Worm (Caenorhabditis elegans) whole organism, young adult: ENCODE data around the gene ZK792.5.

Experiments
- B0019.2 ChIP-seq: fragments of 200-800 bp; sonication (Bioruptor generic); conservative IDR thresholded peaks from 2 replicates; pipeline ENCODE4 v1.3.6; 2022; ENCODE audit warnings: missing genetic modification reagents, missing genetic modification characterization, missing compliant biosample characterization
- B0336.3 ChIP-seq: fragments of 200-800 bp; sonication (Bioruptor generic); IDR thresholded peaks from 2 replicates; pipeline ENCODE4 v1.3.6; 2022; ENCODE audit warnings: missing genetic modification characterization, missing compliant biosample characterization
- F37B4.10 ChIP-seq: fragments of 200-800 bp; sonication (Bioruptor generic); IDR thresholded peaks from 2 replicates; pipeline ENCODE4 v1.3.6; 2022; ENCODE audit warnings: missing genetic modification characterization, missing compliant biosample characterization
- K12H6.12 ChIP-seq: fragments of 200-800 bp; sonication (Bioruptor generic); optimal IDR thresholded peaks from 2 replicates; lab custom pipeline; 2018; ENCODE audit warnings: mild to moderate bottlenecking, missing genetic modification characterization, missing compliant biosample characterization
- Y53G8AR.9 ChIP-seq: fragments of 200-800 bp; sonication (Bioruptor generic); conservative IDR thresholded peaks from 2 replicates; pipeline ENCODE4 v1.3.6; 2022; ENCODE audit warnings: missing genetic modification reagents, missing genetic modification characterization, missing compliant biosample characterization
- Y56A3A.18 ChIP-seq: fragments of 200-800 bp; sonication (Bioruptor generic); IDR thresholded peaks from 2 replicates; pipeline ENCODE4 v1.3.6; 2022; ENCODE audit warnings: missing genetic modification reagents, missing genetic modification characterization, missing compliant biosample characterization
- akir-1 ChIP-seq: fragments of 200-800 bp; sonication (Bioruptor generic); optimal IDR thresholded peaks from 2 replicates; lab custom pipeline; 2018; ENCODE audit warnings: mild to moderate bottlenecking, missing genetic modification characterization, moderate library complexity, missing compliant biosample characterization
- atf-7 ChIP-seq: sonication (generic microtip); optimal IDR thresholded peaks from 2 replicates; lab custom pipeline; 2017; ENCODE audit warnings: mild to moderate bottlenecking, missing genetic modification characterization, missing compliant biosample characterization
- attf-6 ChIP-seq: fragments of 200-800 bp; sonication (Bioruptor generic); IDR thresholded peaks from 2 replicates; pipeline ENCODE4 v1.3.6; 2022; ENCODE audit warnings: missing genetic modification reagents, missing genetic modification characterization, missing compliant biosample characterization
- cebp-2 ChIP-seq: fragments of 200-800 bp; sonication (Bioruptor generic); IDR thresholded peaks from 2 replicates; pipeline ENCODE4 v1.3.6; 2022; ENCODE audit warnings: missing genetic modification characterization, missing compliant biosample characterization
- ceh-100 ChIP-seq: fragments of 200-800 bp; sonication (Bioruptor generic); IDR thresholded peaks from 2 replicates; pipeline ENCODE4 v1.3.6; 2022; ENCODE audit warnings: missing genetic modification reagents, missing genetic modification characterization, missing compliant biosample characterization
- ceh-27 ChIP-seq: fragments of 200-800 bp; sonication (Bioruptor generic); optimal IDR thresholded peaks from 2 replicates; lab custom pipeline; 2018; ENCODE audit warnings: mild to moderate bottlenecking, missing genetic modification characterization, moderate library complexity, missing compliant biosample characterization
- ceh-79 ChIP-seq: sonication (generic microtip); optimal IDR thresholded peaks from 2 replicates; lab custom pipeline; 2017; ENCODE audit warnings: mild to moderate bottlenecking, missing genetic modification characterization, missing compliant biosample characterization
- ceh-91 ChIP-seq: fragments of 200-800 bp; sonication (Bioruptor generic); IDR thresholded peaks from 2 replicates; pipeline ENCODE4 v1.3.6; 2022; ENCODE audit warnings: missing genetic modification reagents, missing genetic modification characterization, missing compliant biosample characterization
- chd-7 ChIP-seq: sonication (generic microtip); optimal IDR thresholded peaks from 2 replicates; lab custom pipeline; 2016; ENCODE audit warnings: mild to moderate bottlenecking, missing genetic modification characterization, moderate library complexity, missing compliant biosample characterization
- dpl-1 ChIP-seq: fragments of 150-350 bp; optimal IDR thresholded peaks from 2 replicates; lab custom pipeline; 2014; ENCODE audit warnings: missing biosample characterization, missing genetic modification reagents, missing genetic modification characterization
- efl-1 ChIP-seq: fragments of 150-350 bp; optimal IDR thresholded peaks from 2 replicates; lab custom pipeline; 2014; ENCODE audit warnings: missing biosample characterization, missing genetic modification reagents, missing genetic modification characterization
- egl-18 ChIP-seq: fragments of 200-800 bp; sonication (Bioruptor generic); IDR thresholded peaks from 2 replicates; pipeline ENCODE4 v1.3.6; 2022; ENCODE audit warnings: missing genetic modification reagents, missing genetic modification characterization, missing compliant biosample characterization
- ekl-4 ChIP-seq: fragments of 200-800 bp; sonication (Bioruptor generic); IDR thresholded peaks from 2 replicates; pipeline ENCODE4 v1.3.6; 2022; ENCODE audit warnings: missing genetic modification reagents, missing genetic modification characterization, missing compliant biosample characterization
- gei-17 ChIP-seq: fragments of 200-800 bp; sonication (Bioruptor generic); optimal IDR thresholded peaks from 2 replicates; lab custom pipeline; 2018; ENCODE audit warnings: mild to moderate bottlenecking, missing genetic modification characterization, missing compliant biosample characterization
- him-1 ChIP-seq: sonication (generic microtip); optimal IDR thresholded peaks from 2 replicates; lab custom pipeline; 2016; ENCODE audit warnings: missing genotype, missing genetic modification reagents, missing genetic modification characterization, missing compliant biosample characterization
- hmg-1.2 ChIP-seq: fragments of 200-800 bp; sonication (Bioruptor generic); IDR thresholded peaks from 2 replicates; pipeline ENCODE4 v1.3.6; 2022; ENCODE audit warnings: missing genetic modification reagents, missing genetic modification characterization, missing compliant biosample characterization
- lag-1 ChIP-seq: fragments of 200-800 bp; sonication (Bioruptor generic); IDR thresholded peaks from 2 replicates; pipeline ENCODE4 v1.3.6; 2022; ENCODE audit warnings: missing genetic modification reagents, missing genetic modification characterization, missing compliant biosample characterization
- lin-40 ChIP-seq: sonication (generic microtip); optimal IDR thresholded peaks from 2 replicates; lab custom pipeline; 2016; ENCODE audit warnings: missing genetic modification characterization, mild to moderate bottlenecking, missing compliant biosample characterization, missing genotype, missing genetic modification reagents
- lir-1 ChIP-seq: fragments of 200-800 bp; sonication (Bioruptor generic); conservative IDR thresholded peaks from 2 replicates; pipeline ENCODE4 v1.3.6; 2022; ENCODE audit warnings: missing genetic modification reagents, missing genetic modification characterization, missing compliant biosample characterization
- lsy-27 ChIP-seq: sonication (generic microtip); optimal IDR thresholded peaks from 2 replicates; lab custom pipeline; 2017; ENCODE audit warnings: missing genetic modification characterization, mild to moderate bottlenecking, missing compliant biosample characterization, antibody characterized with exemption, missing genotype, borderline replicate concordance; ENCODE audit not compliant: insufficient read depth
- madf-8 ChIP-seq: fragments of 200-800 bp; sonication (Bioruptor generic); conservative IDR thresholded peaks from 2 replicates; pipeline ENCODE4 v1.3.6; 2022; ENCODE audit warnings: missing genetic modification reagents, missing genetic modification characterization, missing compliant biosample characterization
- nfya-1 ChIP-seq: sonication (generic microtip); optimal IDR thresholded peaks from 2 replicates; lab custom pipeline; 2017; ENCODE audit warnings: antibody characterized with exemption, missing compliant biosample characterization, missing genetic modification characterization, borderline replicate concordance; ENCODE audit not compliant: insufficient read depth
- nfyb-1 ChIP-seq: fragments of 200-800 bp; sonication (Bioruptor generic); IDR thresholded peaks from 2 replicates; pipeline ENCODE4 v1.3.6; 2022; ENCODE audit warnings: missing genetic modification reagents, missing genetic modification characterization, missing compliant biosample characterization
- nhr-27 ChIP-seq: fragments of 200-800 bp; sonication (Bioruptor generic); optimal IDR thresholded peaks from 2 replicates; lab custom pipeline; 2018; ENCODE audit warnings: mild to moderate bottlenecking, missing genetic modification characterization, moderate library complexity, missing compliant biosample characterization
- nhr-90 ChIP-seq: sonication (generic microtip); optimal IDR thresholded peaks from 2 replicates; lab custom pipeline; 2016; ENCODE audit warnings: missing genotype, mild to moderate bottlenecking, missing genetic modification characterization, missing compliant biosample characterization
- rec-8 ChIP-seq, 2 experiments: sonication (generic microtip); optimal IDR thresholded peaks; 2 replicates each; lab custom pipeline; 2016; ENCODE audit warnings: mild to moderate bottlenecking in 2 of 2, missing genetic modification characterization in 2 of 2, missing genetic modification reagents in 2 of 2, missing genotype in 2 of 2, missing biosample characterization in 1 of 2, missing compliant biosample characterization in 1 of 2, moderate library complexity in 1 of 2
- repo-1 ChIP-seq: sonication (generic microtip); optimal IDR thresholded peaks from 2 replicates; lab custom pipeline; 2017; ENCODE audit warnings: mild to moderate bottlenecking, missing genetic modification characterization, missing compliant biosample characterization
- rpc-1 ChIP-seq, 2 experiments: fragments of 150-350 bp in 1 of 2; sonication (generic microtip) in 1 of 2; optimal IDR thresholded peaks; 2 replicates each; lab custom pipeline; 2014 to 2018; ENCODE audit warnings: missing biosample characterization in 1 of 2, missing genetic modification characterization in 1 of 2, missing genetic modification reagents in 1 of 2, missing genotype in 1 of 2
- sea-2 ChIP-seq: fragments of 200-800 bp; sonication (Bioruptor generic); IDR thresholded peaks from 2 replicates; pipeline ENCODE4 v1.3.6; 2022; ENCODE audit warnings: missing genetic modification characterization, missing compliant biosample characterization
- snpc-1.3 ChIP-seq: sonication (generic microtip); optimal IDR thresholded peaks from 2 replicates; lab custom pipeline; 2017; ENCODE audit warnings: missing genetic modification characterization, mild to moderate bottlenecking, missing compliant biosample characterization, antibody characterized with exemption, moderate library complexity, missing genotype, missing genetic modification reagents; ENCODE audit not compliant: insufficient read depth
- somi-1 ChIP-seq: fragments of 200-800 bp; sonication (Bioruptor generic); optimal IDR thresholded peaks from 2 replicates; lab custom pipeline; 2018; ENCODE audit warnings: mild to moderate bottlenecking, missing genetic modification characterization, missing compliant biosample characterization
- sptf-2 ChIP-seq: fragments of 200-800 bp; sonication (Bioruptor generic); optimal IDR thresholded peaks from 2 replicates; lab custom pipeline; 2018; ENCODE audit warnings: mild to moderate bottlenecking, missing genetic modification characterization, missing compliant biosample characterization
- tbp1 ChIP-seq: fragments of 200-800 bp; sonication (Bioruptor generic); optimal IDR thresholded peaks from 2 replicates; lab custom pipeline; 2018; ENCODE audit warnings: mild to moderate bottlenecking, missing genetic modification characterization, missing compliant biosample characterization
- unc-130 ChIP-seq: sonication (generic microtip); optimal IDR thresholded peaks from 2 replicates; lab custom pipeline; 2016; ENCODE audit warnings: missing genetic modification reagents, missing genetic modification characterization, missing compliant biosample characterization
- unc-62 ChIP-seq: fragments of 150-350 bp; optimal IDR thresholded peaks from 2 replicates; lab custom pipeline; 2014; ENCODE audit warnings: missing biosample characterization, missing genetic modification reagents, missing genetic modification characterization
- ztf-25 ChIP-seq: fragments of 200-800 bp; sonication (Bioruptor generic); IDR thresholded peaks from 2 replicates; pipeline ENCODE4 v1.3.6; 2022; ENCODE audit warnings: missing genetic modification reagents, missing genetic modification characterization, missing compliant biosample characterization
- ztf-26 ChIP-seq: sonication (generic microtip); optimal IDR thresholded peaks from 2 replicates; lab custom pipeline; 2017; ENCODE audit warnings: missing genetic modification characterization, missing compliant biosample characterization
- ztf-3 ChIP-seq: fragments of 200-800 bp; sonication (Bioruptor generic); optimal IDR thresholded peaks from 2 replicates; lab custom pipeline; 2018; ENCODE audit warnings: mild to moderate bottlenecking, missing genetic modification characterization, missing compliant biosample characterization

The ZK792.5 gene

DNA sequence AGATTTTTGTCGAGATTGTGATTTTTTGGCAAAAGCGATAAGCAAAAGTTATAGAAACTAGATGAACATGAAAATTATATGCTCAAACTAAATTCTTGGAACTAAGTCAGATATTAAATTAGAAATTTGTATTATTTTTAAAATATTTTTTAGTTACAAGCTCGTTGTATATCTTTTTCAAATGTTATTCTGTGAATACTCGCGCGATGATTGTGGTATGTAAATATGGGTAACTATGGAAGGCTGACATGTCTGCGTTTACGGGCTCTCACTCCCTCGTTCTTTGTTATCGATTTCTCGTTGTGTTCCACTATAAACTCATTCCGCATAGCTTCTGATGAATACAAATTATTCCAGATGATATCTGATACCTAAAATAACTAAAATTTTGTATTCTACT is 6.2 kb upstream of the ZK792.5 start, which contains the start of gene ZK792.7:
ZK792.7 (plus strand) TSS at position 301 of the 400 bp plus-strand sequence.
- TF ChIP-seq gei-17 (no peak), lag-1 (GFP tag; lab: Robert Waterston, UW) (no peak), snpc-1.3 (no peak), attf-6 (no peak), ceh-27 (GFP tag; lab: Kevin White, UChicago) (no peak), ztf-25 (GFP tag; lab: Robert Waterston, UW) (no peak), egl-18 (GFP tag; lab: Robert Waterston, UW) (no peak), lir-1 (GFP tag; lab: Robert Waterston, UW) (no peak), dpl-1 (GFP tag; lab: Kevin White, UChicago) (no peak), unc-130 (GFP tag; lab: Kevin White, UChicago) (no peak), sptf-2 (GFP tag; lab: Kevin White, UChicago) (no peak), nfya-1 (tag; lab: Kevin White, UChicago) (no peak), Y56A3A.18 (GFP tag; lab: Robert Waterston, UW) (no peak), madf-8 (GFP tag; lab: Robert Waterston, UW) (no peak), ceh-100 (no peak), sea-2 (GFP tag; lab: Robert Waterston, UW) (no peak)

DNA sequence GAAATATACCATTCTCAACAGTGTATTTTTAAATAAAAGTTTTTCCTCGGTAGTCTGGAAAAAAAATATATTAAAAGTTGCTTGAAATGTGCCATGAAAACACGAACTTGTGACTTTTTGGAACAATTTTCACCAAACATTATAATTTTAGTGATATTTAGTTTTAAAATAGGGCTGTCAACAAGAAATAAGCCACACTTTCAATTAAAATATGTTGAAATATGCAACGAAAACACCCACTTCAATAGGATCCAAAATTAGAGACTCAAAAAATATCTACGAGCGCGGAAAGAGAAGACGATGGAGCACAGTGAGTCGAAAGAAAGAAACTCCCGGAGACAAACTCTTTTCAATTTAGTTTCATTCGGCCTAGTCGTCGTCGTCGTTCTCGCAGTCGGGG is 5.6 kb upstream of the ZK792.5 start, which contains the start of gene ZK792.12:
ZK792.12 (plus strand) TSS at position 301 of the 400 bp plus-strand sequence.
- no peak for TF ChIP-seq rec-8 (tag; optimal IDR thresholded peaks at IDR 0.05; lab: Kevin White, UChicago)
- TF ChIP-seq B0019.2 (GFP tag; lab: Robert Waterston, UW), result no peak
- no peak for TF ChIP-seq ceh-79 (tag; lab: Kevin White, UChicago)

DNA sequence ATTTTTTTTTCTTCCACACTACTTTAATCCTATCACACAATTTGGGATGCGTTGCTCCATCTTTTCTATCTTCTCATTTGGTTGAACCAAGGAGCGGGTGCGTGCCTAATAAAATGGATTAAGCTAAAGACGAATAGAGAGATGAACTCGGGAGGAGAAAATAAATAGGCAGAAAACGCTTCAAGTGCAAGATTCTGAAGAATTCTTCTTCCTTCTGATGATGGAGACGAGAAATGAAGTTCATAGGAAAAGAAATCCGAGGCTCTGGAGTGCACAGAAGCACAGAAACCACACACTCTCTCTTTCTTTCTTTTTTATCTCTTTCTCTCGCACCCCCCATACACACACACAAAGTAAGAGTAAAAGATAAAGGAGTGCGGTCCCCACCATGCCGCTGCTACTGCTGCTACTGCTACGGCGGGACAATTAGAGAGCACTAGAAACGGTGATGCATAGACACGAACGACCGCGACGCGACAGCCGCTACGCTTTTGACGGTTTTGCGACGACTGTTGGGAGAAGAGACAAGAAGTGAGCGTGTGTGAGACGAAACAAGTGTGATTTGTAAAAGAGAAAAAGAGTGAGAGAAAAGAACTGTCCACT is 4.3 kb upstream of the ZK792.5 start:
- peak; percentile 58 for TF ChIP-seq lin-40 (tag; lab: Kevin White, UChicago)
- TF ChIP-seq cebp-2, result no peak
- no peak for TF ChIP-seq him-1 (tag; lab: Kevin White, UChicago)
- peak; percentile 90 for TF ChIP-seq hmg-1.2 (GFP tag; lab: Robert Waterston, UW)
- no peak for TF ChIP-seq F37B4.10 (GFP tag; lab: Robert Waterston, UW)
- TF ChIP-seq lsy-27 (tag; lab: Kevin White, UChicago), result no peak
- no peak for TF ChIP-seq rpc-1 (optimal IDR thresholded peaks at IDR 0.05; lab: Kevin White, UChicago)
- no peak for TF ChIP-seq rpc-1 (tag; optimal IDR thresholded peaks at IDR 0.05; lab: Kevin White, UChicago)
- peak; percentile 55 for TF ChIP-seq ztf-26
- TF ChIP-seq nhr-27 (tag; lab: Kevin White, UChicago), result no peak
- TF ChIP-seq K12H6.12 (tag; lab: Kevin White, UChicago), result peak; percentile 66
- TF ChIP-seq atf-7 (tag; lab: Kevin White, UChicago), result peak; percentile 48
- peak; percentile 28 for TF ChIP-seq repo-1
- peak; percentile 50 for TF ChIP-seq tbp1
- TF ChIP-seq ceh-91, result no peak
- TF ChIP-seq nfyb-1 (GFP tag; lab: Robert Waterston, UW), result peak; percentile 49; the same call in 1 of the 2 replicates
- TF ChIP-seq somi-1 (GFP tag; lab: Kevin White, UChicago), result no peak
- no peak for TF ChIP-seq efl-1
- TF ChIP-seq ztf-3 (GFP tag; lab: Kevin White, UChicago), result no peak
- TF ChIP-seq B0336.3 (GFP tag; lab: Robert Waterston, UW), result peak; percentile 86
- TF ChIP-seq Y53G8AR.9, result no peak
- TF ChIP-seq nhr-90, result peak; percentile 69
- TF ChIP-seq akir-1 (GFP tag; lab: Kevin White, UChicago), result no peak
- no peak for TF ChIP-seq lir-1 (GFP tag; lab: Robert Waterston, UW)
- no peak for TF ChIP-seq unc-62
- peak; percentile 62 for TF ChIP-seq chd-7
- TF ChIP-seq ekl-4 (GFP tag; lab: Robert Waterston, UW), result no peak
